Fruit fly (Drosophila melanogaster) whole organism, adult: ENCODE data around the gene CG14455.

Source experiments
- CG12768 ChIP-seq: fragments of 200-800 bp; sonication (Bioruptor generic); optimal IDR thresholded peaks from 2 replicates; lab custom pipeline; 2017; ENCODE audit warnings: missing biosample characterization, missing genetic modification characterization, mild to moderate bottlenecking, moderate library complexity, missing genetic modification reagents
- CG5204 ChIP-seq: fragments of 200-800 bp; sonication (Bioruptor generic); optimal IDR thresholded peaks from 2 replicates; lab custom pipeline; 2016; ENCODE audit warnings: missing biosample characterization, missing genetic modification characterization
- CG7045 ChIP-seq: fragments of 200-800 bp; sonication (Bioruptor generic); optimal IDR thresholded peaks from 2 replicates; lab custom pipeline; 2017; ENCODE audit warnings: missing biosample characterization, mild to moderate bottlenecking, missing genetic modification characterization
- CG7101 ChIP-seq: fragments of 200-800 bp; sonication (Bioruptor generic); optimal IDR thresholded peaks from 2 replicates; lab custom pipeline; 2018; ENCODE audit warnings: missing biosample characterization, mild to moderate bottlenecking, missing genetic modification characterization, moderate library complexity
- cic ChIP-seq: fragments of 200-800 bp; sonication (Bioruptor generic); optimal IDR thresholded peaks from 2 replicates; lab custom pipeline; 2017; ENCODE audit warnings: missing biosample characterization, mild to moderate bottlenecking, missing genetic modification characterization, moderate library complexity
- cnc ChIP-seq, 2 experiments: fragments of >200 bp; optimal IDR thresholded peaks; 2 replicates each; lab custom pipeline; 2017
- tj ChIP-seq: fragments of 200-800 bp; sonication (Bioruptor generic); optimal IDR thresholded peaks from 3 replicates; lab custom pipeline; 2017; ENCODE audit warnings: missing biosample characterization, mild to moderate bottlenecking, missing genetic modification characterization, moderate library complexity

dm6 chr3L:22733607-22734006, 46.7 kb upstream of the CG14455 start:
- TF ChIP-seq CG12768 (GFP tag; lab: Kevin White, UChicago) (no peak), cic (GFP tag; lab: Kevin White, UChicago) (no peak), CG7101 (tag; lab: Kevin White, UChicago) (no peak), CG7045 (GFP tag; lab: Kevin White, UChicago) (no peak), cnc (optimal IDR thresholded peaks at IDR 0.05; lab: Kevin White, UChicago) (no peak), tj (GFP tag; lab: Kevin White, UChicago) (no peak), CG5204 (GFP tag; lab: Kevin White, UChicago) (no peak)
